Worm (Caenorhabditis elegans) whole organism, late embryonic: ENCODE data around the gene srh-240.
A peak's percentile ranks its signal among the peaks of the same experiment; 100 is the strongest.

Source experiments
- C08G9.2 ChIP-seq: sonication (generic microtip); optimal IDR thresholded peaks from 2 replicates; lab custom pipeline; 2016; ENCODE audit warnings: mild to moderate bottlenecking, missing genetic modification characterization, moderate library complexity, missing compliant biosample characterization
- C38D4.7 ChIP-seq: fragments of 200-800 bp; sonication (Bioruptor generic); optimal IDR thresholded peaks from 2 replicates; lab custom pipeline; 2018; ENCODE audit warnings: mild to moderate bottlenecking, missing genetic modification characterization, moderate library complexity, missing compliant biosample characterization
- F13H6.1 ChIP-seq: sonication (generic microtip); optimal IDR thresholded peaks from 2 replicates; lab custom pipeline; 2016; ENCODE audit warnings: missing genetic modification characterization, missing compliant biosample characterization
- K09A11.1 ChIP-seq: sonication (generic microtip); optimal IDR thresholded peaks from 2 replicates; lab custom pipeline; 2017; ENCODE audit warnings: antibody characterized with exemption, mild to moderate bottlenecking, missing genetic modification characterization, missing compliant biosample characterization; ENCODE audit not compliant: insufficient read depth
- Y22D7AL.16 ChIP-seq: sonication (generic microtip); optimal IDR thresholded peaks from 2 replicates; lab custom pipeline; 2016; ENCODE audit warnings: missing genetic modification characterization, missing compliant biosample characterization
- ahr-1 ChIP-seq: sonication (generic microtip); optimal IDR thresholded peaks from 2 replicates; lab custom pipeline; 2016; ENCODE audit warnings: missing genetic modification characterization, missing compliant biosample characterization
- ama-1 ChIP-seq: fragments of 150-350 bp; optimal IDR thresholded peaks from 2 replicates; lab custom pipeline; 2014
- ceh-14 ChIP-seq: sonication (generic microtip); optimal IDR thresholded peaks from 2 replicates; lab custom pipeline; 2016; ENCODE audit warnings: missing genotype, missing genetic modification characterization, missing compliant biosample characterization
- ceh-18 ChIP-seq: sonication (generic microtip); optimal IDR thresholded peaks from 2 replicates; lab custom pipeline; 2016; ENCODE audit warnings: missing genetic modification characterization, missing compliant biosample characterization
- ceh-19 ChIP-seq: fragments of 200-800 bp; sonication (Bioruptor generic); optimal IDR thresholded peaks from 2 replicates; lab custom pipeline; 2018; ENCODE audit warnings: mild to moderate bottlenecking, missing genetic modification characterization, missing compliant biosample characterization
- ceh-2 ChIP-seq: sonication (generic microtip); optimal IDR thresholded peaks from 2 replicates; lab custom pipeline; 2016; ENCODE audit warnings: missing genotype, missing genetic modification characterization, missing compliant biosample characterization
- ceh-22 ChIP-seq: sonication (generic microtip); optimal IDR thresholded peaks from 2 replicates; lab custom pipeline; 2017; ENCODE audit warnings: missing biosample characterization, missing genetic modification characterization
- ceh-30 ChIP-seq: fragments of 150-350 bp; optimal IDR thresholded peaks from 2 replicates; lab custom pipeline; 2014; ENCODE audit warnings: missing biosample characterization, missing genetic modification characterization
- ceh-34 ChIP-seq: sonication (generic microtip); optimal IDR thresholded peaks from 2 replicates; lab custom pipeline; 2016; ENCODE audit warnings: mild to moderate bottlenecking, missing genetic modification characterization, missing compliant biosample characterization
- ceh-9 ChIP-seq: sonication (generic microtip); optimal IDR thresholded peaks from 2 replicates; lab custom pipeline; 2016; ENCODE audit warnings: mild to moderate bottlenecking, missing genetic modification characterization, inconsistent platforms, missing compliant biosample characterization
- che-1 ChIP-seq: sonication (generic microtip); optimal IDR thresholded peaks from 2 replicates; lab custom pipeline; 2016; ENCODE audit warnings: mild to moderate bottlenecking, missing genetic modification characterization, missing compliant biosample characterization
- dmd-4 ChIP-seq: sonication (generic microtip); optimal IDR thresholded peaks from 2 replicates; lab custom pipeline; 2016; ENCODE audit warnings: borderline replicate concordance, missing genetic modification characterization, missing compliant biosample characterization
- elt-2 ChIP-seq: sonication (generic microtip); optimal IDR thresholded peaks from 2 replicates; lab custom pipeline; 2016; ENCODE audit warnings: missing genetic modification reagents, missing genetic modification characterization, missing compliant biosample characterization
- eyg-1 ChIP-seq: sonication (generic microtip); optimal IDR thresholded peaks from 2 replicates; lab custom pipeline; 2016; ENCODE audit warnings: missing genotype, missing genetic modification characterization, missing compliant biosample characterization
- fax-1 ChIP-seq: sonication (generic microtip); optimal IDR thresholded peaks from 2 replicates; lab custom pipeline; 2016; ENCODE audit warnings: missing genotype, missing genetic modification characterization, missing compliant biosample characterization
- fkh-10 ChIP-seq: fragments of 150-350 bp; optimal IDR thresholded peaks from 2 replicates; lab custom pipeline; 2014; ENCODE audit warnings: missing biosample characterization, missing genetic modification reagents, missing genetic modification characterization
- fkh-6 ChIP-seq: sonication (generic microtip); optimal IDR thresholded peaks from 2 replicates; lab custom pipeline; 2016; ENCODE audit warnings: missing genetic modification characterization, missing compliant biosample characterization
- gmeb-2 ChIP-seq: sonication (generic microtip); optimal IDR thresholded peaks from 2 replicates; lab custom pipeline; 2016; ENCODE audit warnings: missing genetic modification characterization, inconsistent platforms, missing compliant biosample characterization
- hlh-13 ChIP-seq: fragments of 200-800 bp; sonication (Bioruptor generic); optimal IDR thresholded peaks from 2 replicates; lab custom pipeline; 2018; ENCODE audit warnings: mild to moderate bottlenecking, missing genetic modification characterization, missing compliant biosample characterization
- hlh-30 ChIP-seq: sonication (generic microtip); optimal IDR thresholded peaks from 2 replicates; lab custom pipeline; 2017; ENCODE audit warnings: antibody characterized with exemption, missing genetic modification characterization, missing compliant biosample characterization; ENCODE audit not compliant: insufficient read depth
- hlh-8 ChIP-seq: sonication (generic microtip); optimal IDR thresholded peaks from 2 replicates; lab custom pipeline; 2016; ENCODE audit warnings: missing genotype, missing genetic modification characterization, missing compliant biosample characterization
- lin-11 ChIP-seq: fragments of 200-800 bp; sonication (Bioruptor generic); optimal IDR thresholded peaks from 2 replicates; lab custom pipeline; 2018; ENCODE audit warnings: mild to moderate bottlenecking, missing genetic modification characterization, missing compliant biosample characterization
- madf-2 ChIP-seq: sonication (generic microtip); optimal IDR thresholded peaks from 2 replicates; lab custom pipeline; 2017; ENCODE audit warnings: missing genetic modification characterization, missing compliant biosample characterization
- mec-3 ChIP-seq: sonication (generic microtip); optimal IDR thresholded peaks from 2 replicates; lab custom pipeline; 2016; ENCODE audit warnings: borderline replicate concordance, missing genetic modification characterization, missing compliant biosample characterization
- nhr-232 ChIP-seq: sonication (generic microtip); optimal IDR thresholded peaks from 2 replicates; lab custom pipeline; 2016; ENCODE audit warnings: missing genetic modification characterization, missing compliant biosample characterization
- odd-2 ChIP-seq: sonication (generic microtip); optimal IDR thresholded peaks from 2 replicates; lab custom pipeline; 2017; ENCODE audit warnings: antibody characterized with exemption, mild to moderate bottlenecking, missing genetic modification characterization, missing compliant biosample characterization
- pat-9 ChIP-seq: fragments of 200-800 bp; sonication (Bioruptor generic); optimal IDR thresholded peaks from 2 replicates; lab custom pipeline; 2018; ENCODE audit warnings: mild to moderate bottlenecking, missing genetic modification characterization, moderate library complexity, missing compliant biosample characterization
- pax-1 ChIP-seq: fragments of 150-350 bp; optimal IDR thresholded peaks from 2 replicates; lab custom pipeline; 2014; ENCODE audit warnings: missing biosample characterization, missing genetic modification characterization
- pqm-1 ChIP-seq: sonication (generic microtip); optimal IDR thresholded peaks from 2 replicates; lab custom pipeline; 2016; ENCODE audit warnings: missing genetic modification characterization, missing compliant biosample characterization
- pros-1 ChIP-seq: fragments of 150-350 bp; optimal IDR thresholded peaks from 2 replicates; lab custom pipeline; 2014; ENCODE audit warnings: missing biosample characterization, missing genetic modification reagents, missing genetic modification characterization
- ref-2 ChIP-seq: sonication (generic microtip); optimal IDR thresholded peaks from 2 replicates; lab custom pipeline; 2016; ENCODE audit warnings: missing genetic modification characterization, missing compliant biosample characterization
- rnt-1 ChIP-seq: sonication (generic microtip); optimal IDR thresholded peaks from 2 replicates; lab custom pipeline; 2016; ENCODE audit warnings: missing genetic modification characterization, missing compliant biosample characterization
- sdc-2 ChIP-seq: sonication (generic microtip); optimal IDR thresholded peaks from 2 replicates; lab custom pipeline; 2016; ENCODE audit warnings: missing genotype, missing genetic modification characterization, missing compliant biosample characterization
- sox-4 ChIP-seq: sonication (generic microtip); optimal IDR thresholded peaks from 2 replicates; lab custom pipeline; 2017; ENCODE audit warnings: mild to moderate bottlenecking, missing genetic modification characterization, inconsistent platforms, missing compliant biosample characterization
- tbx-2 ChIP-seq: sonication (generic microtip); optimal IDR thresholded peaks from 2 replicates; lab custom pipeline; 2016; ENCODE audit warnings: missing genetic modification characterization, missing compliant biosample characterization
- unc-55 ChIP-seq: sonication (generic microtip); optimal IDR thresholded peaks from 2 replicates; lab custom pipeline; 2017; ENCODE audit warnings: missing biosample characterization, missing genetic modification reagents, missing genetic modification characterization
- unc-86 ChIP-seq: sonication (generic microtip); optimal IDR thresholded peaks from 2 replicates; lab custom pipeline; 2016; ENCODE audit warnings: missing genetic modification characterization, missing compliant biosample characterization
- zip-5 ChIP-seq: sonication (generic microtip); optimal IDR thresholded peaks from 2 replicates; lab custom pipeline; 2016; ENCODE audit warnings: missing genetic modification characterization, missing compliant biosample characterization

Gene srh-240

DNA sequence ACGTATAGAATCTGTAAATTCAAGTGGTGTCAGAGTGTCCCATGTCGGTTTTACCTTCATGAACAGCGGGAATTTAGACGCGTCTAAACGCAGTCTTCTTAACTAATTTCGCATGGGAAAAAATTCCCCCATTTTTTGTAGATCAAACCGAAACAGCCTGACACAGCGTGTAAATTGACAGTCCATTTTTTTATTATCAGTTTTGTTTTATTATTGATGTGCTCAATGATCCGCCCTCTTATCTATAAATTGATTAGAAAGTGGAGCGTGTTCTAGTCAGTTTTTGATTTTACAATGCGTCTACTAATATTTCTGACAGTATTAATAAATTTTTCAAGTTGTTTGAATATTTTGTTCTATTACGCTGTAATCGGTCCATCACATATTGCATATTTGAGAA is 15.9 kb upstream of the srh-240 start, which contains the start of gene ugt-53:
Gene ugt-53 (plus strand): TSS at position 273 of the 400 bp plus-strand sequence.
- peak; percentile 6 for TF ChIP-seq elt-2 (tag; lab: Kevin White, UChicago)
- no peak for TF ChIP-seq ref-2

DNA sequence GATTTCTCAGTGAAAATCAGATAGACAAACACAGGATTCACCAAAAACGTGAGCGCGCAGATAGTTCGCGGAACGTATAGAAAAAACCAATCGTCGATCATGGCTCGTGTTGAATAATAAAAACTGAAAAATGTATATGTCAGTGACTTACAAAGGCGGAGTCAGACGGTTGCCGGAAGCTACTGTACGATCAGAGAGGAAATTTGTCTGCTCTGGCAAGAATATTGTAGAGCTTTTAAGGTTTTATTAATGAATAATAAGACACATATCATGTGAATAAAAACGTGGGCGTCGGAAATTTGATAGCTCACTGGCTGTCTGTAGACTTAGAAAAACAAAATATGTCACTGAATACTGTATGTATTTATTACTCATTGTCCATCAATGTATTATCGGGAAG is 9.5 kb upstream of the srh-240 start, which contains the start of gene srj-57:
Gene srj-57 (minus strand): TSS at position 101 of the 400 bp plus-strand sequence.
- TF ChIP-seq K09A11.1 (tag; lab: Kevin White, UChicago) (no peak), fkh-6 (tag; lab: Kevin White, UChicago) (no peak), elt-2 (tag; lab: Kevin White, UChicago) (no peak), nhr-232 (no peak), hlh-13 (GFP tag; lab: Kevin White, UChicago) (no peak), ama-1 (no peak), Y22D7AL.16 (tag; lab: Kevin White, UChicago) (no peak), dmd-4 (no peak), ceh-22 (tag; lab: Kevin White, UChicago) (no peak), hlh-30 (no peak), ahr-1 (no peak)

DNA sequence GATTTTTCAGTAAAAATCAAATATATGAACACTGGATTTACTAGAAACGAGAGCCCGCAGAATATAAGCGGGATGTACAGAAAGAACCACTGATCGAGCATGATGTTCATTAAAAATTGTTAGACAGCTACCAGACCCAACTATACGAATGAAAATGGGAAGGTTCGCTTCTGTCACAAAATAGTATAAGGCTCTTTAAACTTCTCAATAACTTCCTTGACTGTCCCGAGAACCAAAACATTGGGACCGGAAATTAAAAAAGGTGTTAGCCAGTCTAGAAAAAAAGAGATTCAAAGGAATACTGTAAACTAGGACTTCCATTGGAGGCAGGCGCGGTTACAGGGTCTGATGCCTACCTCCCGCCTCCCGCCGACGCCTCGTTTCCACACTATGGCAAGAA is 7.2 kb upstream of the srh-240 start, which contains the start of gene srj-55:
Gene srj-55 (minus strand): TSS at position 101 of the 400 bp plus-strand sequence.
- TF ChIP-seq ceh-34 (no peak), hlh-30 (no peak), gmeb-2 (tag; lab: Kevin White, UChicago) (no peak), ceh-14 (tag; lab: Kevin White, UChicago) (no peak), ceh-19 (GFP tag; lab: Kevin White, UChicago) (no peak), zip-5 (tag; lab: Kevin White, UChicago) (no peak), mec-3 (tag; lab: Kevin White, UChicago) (no peak), rnt-1 (no peak), fkh-10 (GFP tag; lab: Kevin White, UChicago) (no peak), ceh-2 (tag; lab: Kevin White, UChicago) (no peak), madf-2 (tag; lab: Kevin White, UChicago) (no peak), hlh-13 (GFP tag; lab: Kevin White, UChicago) (no peak), lin-11 (tag; lab: Kevin White, UChicago) (no peak), pros-1 (tag; lab: Kevin White, UChicago) (no peak)

DNA sequence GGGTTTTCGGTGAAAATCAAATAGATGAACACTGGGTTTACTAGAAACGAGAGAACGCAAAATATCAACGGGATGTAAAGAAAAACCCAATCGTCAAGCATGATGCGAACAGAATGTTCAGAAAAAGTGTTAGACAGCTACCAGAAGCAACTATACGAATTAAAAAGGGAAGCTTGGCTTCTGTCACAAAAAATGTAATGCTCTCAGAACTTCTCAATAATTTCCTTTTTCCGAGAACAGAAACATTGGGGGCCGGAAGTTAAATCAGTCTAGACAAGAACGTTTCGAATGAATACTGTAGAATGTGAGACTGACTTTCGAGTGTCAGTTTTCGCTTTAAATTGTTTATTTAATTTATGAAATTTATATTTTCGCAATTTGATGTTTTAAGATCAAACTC is 5.3 kb upstream of the srh-240 start, which contains the start of gene srj-54:
Gene srj-54 (minus strand): TSS at position 101 of the 400 bp plus-strand sequence.
- TF ChIP-seq sox-4 (tag; lab: Kevin White, UChicago) (no peak), elt-2 (tag; lab: Kevin White, UChicago) (no peak), zip-5 (tag; lab: Kevin White, UChicago) (no peak), ceh-22 (tag; lab: Kevin White, UChicago) (no peak), odd-2 (tag; lab: Kevin White, UChicago) (no peak), ceh-9 (tag; lab: Kevin White, UChicago) (no peak), eyg-1 (tag; lab: Kevin White, UChicago) (no peak), C38D4.7 (no peak), che-1 (tag; lab: Kevin White, UChicago) (no peak), dmd-4 (no peak)

DNA sequence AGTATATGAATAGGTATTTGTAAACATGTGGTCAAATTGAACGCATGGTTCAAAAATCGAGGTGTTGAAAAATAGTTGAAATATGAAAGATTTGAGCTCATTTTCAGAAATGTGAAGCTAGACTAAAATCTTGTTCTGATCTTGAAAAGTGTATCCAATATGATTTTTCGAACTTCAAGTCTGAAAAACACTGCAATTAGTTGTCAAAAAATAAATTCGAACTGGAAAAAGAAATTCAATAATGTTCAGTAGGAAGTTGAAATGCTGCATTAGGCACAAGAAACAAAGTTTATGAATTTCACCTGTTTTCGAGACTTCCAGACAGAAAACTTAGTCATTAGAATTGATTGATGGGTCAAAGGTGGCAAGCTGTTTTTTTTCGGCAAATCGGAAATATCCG is 3.5 kb upstream of the srh-240 start, which contains the start of gene srh-270:
Gene srh-270 (minus strand): TSS at position 101 of the 400 bp plus-strand sequence.
- TF ChIP-seq fkh-10 (GFP tag; lab: Kevin White, UChicago) = no peak
- no peak for TF ChIP-seq C08G9.2
- no peak for TF ChIP-seq tbx-2 (tag; lab: Kevin White, UChicago)
- TF ChIP-seq hlh-30 = no peak
- TF ChIP-seq F13H6.1 (tag; lab: Kevin White, UChicago) = no peak
- TF ChIP-seq ceh-19 (GFP tag; lab: Kevin White, UChicago) = no peak
- TF ChIP-seq pat-9 (tag; lab: Kevin White, UChicago) = no peak
- no peak for TF ChIP-seq unc-55 (GFP tag; lab: Kevin White, UChicago)
- TF ChIP-seq ceh-18 = no peak
- TF ChIP-seq lin-11 (tag; lab: Kevin White, UChicago) = no peak
- no peak for TF ChIP-seq fax-1 (tag; lab: Kevin White, UChicago)
- TF ChIP-seq pqm-1 (tag; lab: Kevin White, UChicago) = no peak
- no peak for TF ChIP-seq ceh-30
- no peak for TF ChIP-seq hlh-8
- no peak for TF ChIP-seq unc-86 (tag; lab: Kevin White, UChicago)
- TF ChIP-seq pax-1 (tag; lab: Kevin White, UChicago) = no peak
- TF ChIP-seq sdc-2 = no peak
